Worm (Caenorhabditis elegans) whole organism, L1 larva: Measurements from ENCODE around the gene clec-41.

Experiments
- aha-1 ChIP-seq: fragments of 150-350 bp; optimal IDR thresholded peaks from 2 replicates; lab custom pipeline; 2014; ENCODE audit warnings: missing biosample characterization, missing genetic modification characterization
- blmp-1 ChIP-seq: fragments of 150-350 bp; optimal IDR thresholded peaks from 2 replicates; lab custom pipeline; 2014; ENCODE audit warnings: missing biosample characterization, missing genetic modification characterization
- nhr-237 ChIP-seq: fragments of 150-350 bp; optimal IDR thresholded peaks from 2 replicates; lab custom pipeline; 2014; ENCODE audit warnings: missing biosample characterization, missing genetic modification characterization
- nhr-28 ChIP-seq: fragments of 150-350 bp; optimal IDR thresholded peaks from 2 replicates; lab custom pipeline; 2014; ENCODE audit warnings: missing biosample characterization, missing genetic modification characterization
- nhr-47 ChIP-seq: sonication (generic microtip); optimal IDR thresholded peaks from 2 replicates; lab custom pipeline; 2016; ENCODE audit warnings: mild to moderate bottlenecking, missing genetic modification characterization, moderate library complexity, missing compliant biosample characterization
- nhr-76 ChIP-seq: sonication (generic microtip); optimal IDR thresholded peaks from 2 replicates; lab custom pipeline; 2017; ENCODE audit warnings: missing biosample characterization, missing genetic modification characterization
- pax-3 ChIP-seq: fragments of 200-800 bp; sonication (Bioruptor generic); optimal IDR thresholded peaks from 2 replicates; lab custom pipeline; 2018; ENCODE audit warnings: mild to moderate bottlenecking, missing genetic modification characterization, moderate library complexity, missing compliant biosample characterization
- pqm-1 ChIP-seq: sonication (generic microtip); optimal IDR thresholded peaks from 3 replicates; lab custom pipeline; 2017; ENCODE audit warnings: missing biosample characterization, missing genetic modification characterization
- skn-1 ChIP-seq: fragments of 150-350 bp; optimal IDR thresholded peaks from 2 replicates; lab custom pipeline; 2014; ENCODE audit warnings: missing biosample characterization, missing genetic modification characterization
- snpc-4 ChIP-seq: fragments of 150-350 bp; optimal IDR thresholded peaks from 2 replicates; lab custom pipeline; 2014; ENCODE audit warnings: missing biosample characterization, missing genetic modification characterization
- snu-23 ChIP-seq: sonication (generic microtip); optimal IDR thresholded peaks from 2 replicates; lab custom pipeline; 2016; ENCODE audit warnings: missing genetic modification characterization, missing compliant biosample characterization
- unc-62 ChIP-seq: fragments of 150-350 bp; optimal IDR thresholded peaks from 2 replicates; lab custom pipeline; 2014; ENCODE audit warnings: missing biosample characterization, missing genetic modification reagents, missing genetic modification characterization
- unc-86 ChIP-seq: sonication (generic microtip); optimal IDR thresholded peaks from 2 replicates; lab custom pipeline; 2016; ENCODE audit warnings: missing genetic modification characterization, missing compliant biosample characterization

- TF ChIP-seq nhr-237 (tag; lab: Kevin White, UChicago) (no peak), nhr-47 (no peak), aha-1 (no peak), pqm-1 (tag; lab: Kevin White, UChicago) (no peak), nhr-76 (tag; lab: Kevin White, UChicago) (no peak), nhr-28 (tag; lab: Kevin White, UChicago) (no peak), unc-62 (GFP tag; lab: Kevin White, UChicago) (no peak), snpc-4 (tag; lab: Kevin White, UChicago) (no peak), blmp-1 (tag; lab: Kevin White, UChicago) (no peak), snu-23 (GFP tag; lab: Kevin White, UChicago) (no peak), skn-1 (no peak), pax-3 (no peak), unc-86 (tag; lab: Kevin White, UChicago) (no peak)
Measured at ce11 chrV:13185384-13185783, 47.5 kb upstream of the clec-41 start, which contains the start of gene sri-6.
